2 fruit fly cellular contexts compared by ENCODE assay signal in the genomic region with DNA sequence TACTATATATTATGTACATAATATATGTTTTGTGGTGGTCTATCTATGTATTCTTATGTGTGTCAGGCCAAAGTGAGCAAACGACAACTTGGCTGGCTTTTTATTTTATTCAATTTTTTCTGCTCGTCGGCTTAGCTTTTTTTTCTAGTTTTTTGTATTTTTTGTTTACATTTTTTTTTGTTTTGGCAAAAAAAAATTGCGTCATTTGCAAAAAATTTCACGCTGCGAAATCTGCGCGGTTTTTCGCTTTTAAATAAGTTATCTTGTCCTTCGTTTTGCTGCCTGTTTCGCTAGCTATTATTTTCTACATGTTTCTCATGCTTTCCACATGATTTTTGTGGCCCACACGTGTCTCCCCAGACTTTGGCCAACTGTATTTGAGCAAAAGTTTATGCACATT.
TF ChIP-seq lines count a peak whose summit lies in the region.

No protein-coding gene starts in this region.

- no peak for TF ChIP-seq CTCF in whole organism, embryonic (GFP tag; optimal IDR thresholded peaks at IDR 0.05; lab: Kevin White, UChicago)

TF ChIP-seq in whole organism, adult, 20 proteins besides CTCF, POLR2A, EP300 and RAD21:
- TF ChIP-seq tj (GFP tag; optimal IDR thresholded peaks at IDR 0.05; lab: Kevin White, UChicago), result peak; percentile 63
- TF ChIP-seq Mnt (GFP tag; optimal IDR thresholded peaks at IDR 0.05; lab: Kevin White, UChicago), result no peak
- no peak for TF ChIP-seq ovo (GFP tag; optimal IDR thresholded peaks at IDR 0.05; lab: Kevin White, UChicago)
- no peak for TF ChIP-seq CG5204 (GFP tag; optimal IDR thresholded peaks at IDR 0.05; lab: Kevin White, UChicago)

TF ChIP-seq in whole organism, embryonic, 481 proteins besides CTCF, POLR2A, EP300 and RAD21:
- TF ChIP-seq Dfd (GFP tag; optimal IDR thresholded peaks at IDR 0.05; lab: Kevin White, UChicago) (no peak), CG12769 (tag; optimal IDR thresholded peaks at IDR 0.05; lab: Kevin White, UChicago) (no peak), CG14710 (tag; optimal IDR thresholded peaks at IDR 0.05; lab: Kevin White, UChicago) (no peak), Ets65A (GFP tag; lab: Kevin White, UChicago) (peak; percentile 23)
